Worm (Caenorhabditis elegans): Measurements from ENCODE around the gene R74.7.
A peak's percentile ranks its signal among the peaks of the same experiment; 100 is the strongest.

The R74.7 gene

ce11 chrIII:4187845-4188244 is 16.4 kb upstream of the R74.7 start, which contains the start of gene R74.2:
R74.2 (plus strand) TSS chrIII:4188160.
- TF ChIP-seq nhr-67 (tag; optimal IDR thresholded peaks at IDR 0.05) (no peak), nhr-237 (tag; optimal IDR thresholded peaks at IDR 0.05) (no peak), pqm-1 (tag; optimal IDR thresholded peaks at IDR 0.05) (no peak), jun-1 (tag; optimal IDR thresholded peaks at IDR 0.05) (no peak), ceh-9 (tag; optimal IDR thresholded peaks at IDR 0.05) (no peak), unc-62 (GFP tag; optimal IDR thresholded peaks at IDR 0.05) (no peak), skn-1 (tag; optimal IDR thresholded peaks at IDR 0.05) (no peak), mdl-1 (tag; optimal IDR thresholded peaks at IDR 0.05) (no peak), lin-39 (tag; optimal IDR thresholded peaks at IDR 0.05) (no peak), R02D3.7 (tag; optimal IDR thresholded peaks at IDR 0.05) (no peak), eor-1 (tag; optimal IDR thresholded peaks at IDR 0.05) (no peak), nhr-77 (tag; optimal IDR thresholded peaks at IDR 0.05) (no peak), lin-15B (tag; optimal IDR thresholded peaks at IDR 0.05) (no peak), ztf-4 (tag; optimal IDR thresholded peaks at IDR 0.05) (no peak), elt-1 (tag; optimal IDR thresholded peaks at IDR 0.05) (no peak), nfya-1 (tag; optimal IDR thresholded peaks at IDR 0.05; ENCODE audit: insufficient read depth) (peak; percentile 13), nhr-23 (tag; optimal IDR thresholded peaks at IDR 0.05) (no peak), ama-1 (optimal IDR thresholded peaks at IDR 0.05) (no peak), ZK546.5 (tag; optimal IDR thresholded peaks at IDR 0.05) (no peak), nhr-43 (tag; optimal IDR thresholded peaks at IDR 0.05; ENCODE audit: poor library complexity, severe bottlenecking) (peak; percentile 20), sea-2 (GFP tag; optimal IDR thresholded peaks at IDR 0.05) (no peak), elt-3 (tag; optimal IDR thresholded peaks at IDR 0.05) (peak in 1 of 3 experiments; percentile 17), nhr-76 (tag; optimal IDR thresholded peaks at IDR 0.05) (no peak), nhr-25 (tag; optimal IDR thresholded peaks at IDR 0.05) (peak; percentile 71), unc-39 (tag; optimal IDR thresholded peaks at IDR 0.05) (no peak), lsy-12 (tag; optimal IDR thresholded peaks at IDR 0.05) (no peak), nhr-28 (tag; optimal IDR thresholded peaks at IDR 0.05) (no peak), pha-4 (tag; optimal IDR thresholded peaks at IDR 0.05) (no peak), ceh-28 (tag; optimal IDR thresholded peaks at IDR 0.05) (no peak), nhr-11 (tag; optimal IDR thresholded peaks at IDR 0.05) (no peak), ceh-16 (tag; optimal IDR thresholded peaks at IDR 0.05) (no peak)

- TF ChIP-seq nhr-43 (tag; optimal IDR thresholded peaks at IDR 0.05; ENCODE audit: poor library complexity, severe bottlenecking) (peak; percentile 10), ztf-11 (tag; optimal IDR thresholded peaks at IDR 0.05) (no peak), nhr-23 (tag; optimal IDR thresholded peaks at IDR 0.05) (peak; percentile 4)
Observed at ce11 chrIII:4189602-4190001, 14.6 kb upstream of the R74.7 start.

- TF ChIP-seq pqm-1 (tag; optimal IDR thresholded peaks at IDR 0.05) (no peak), skn-1 (tag; optimal IDR thresholded peaks at IDR 0.05) (no peak), sea-2 (GFP tag; optimal IDR thresholded peaks at IDR 0.05) (no peak), nhr-43 (tag; optimal IDR thresholded peaks at IDR 0.05; ENCODE audit: poor library complexity, severe bottlenecking) (no peak)
Observed at ce11 chrIII:4190241-4190640, 14.0 kb upstream of the R74.7 start, which contains the start of gene spp-28. spp-28 (minus strand) TSS chrIII:4190341.

- TF ChIP-seq snpc-4 (tag; optimal IDR thresholded peaks at IDR 0.05) (peak; percentile 9), fos-1 (tag; optimal IDR thresholded peaks at IDR 0.05) (no peak), unc-39 (tag; optimal IDR thresholded peaks at IDR 0.05) (no peak), tbx-2 (tag; optimal IDR thresholded peaks at IDR 0.05) (no peak), nhr-76 (tag; optimal IDR thresholded peaks at IDR 0.05) (no peak), nhr-28 (tag; optimal IDR thresholded peaks at IDR 0.05) (no peak), nhr-25 (tag; optimal IDR thresholded peaks at IDR 0.05) (peak; percentile 8), skn-1 (tag; optimal IDR thresholded peaks at IDR 0.05) (no peak), ama-1 (optimal IDR thresholded peaks at IDR 0.05) (no peak), pha-4 (tag; optimal IDR thresholded peaks at IDR 0.05) (peak; percentile 88), lin-15B (tag; optimal IDR thresholded peaks at IDR 0.05) (peak; percentile 40), elt-1 (tag; optimal IDR thresholded peaks at IDR 0.05) (no peak), aly-2 (tag; optimal IDR thresholded peaks at IDR 0.05) (no peak), lsy-12 (tag; optimal IDR thresholded peaks at IDR 0.05) (no peak), nhr-77 (tag; optimal IDR thresholded peaks at IDR 0.05) (no peak), fkh-10 (GFP tag; optimal IDR thresholded peaks at IDR 0.05) (no peak), fkh-2 (tag; optimal IDR thresholded peaks at IDR 0.05) (no peak), zag-1 (tag; optimal IDR thresholded peaks at IDR 0.05) (no peak), jun-1 (tag; optimal IDR thresholded peaks at IDR 0.05) (peak; percentile 56), ztf-4 (tag; optimal IDR thresholded peaks at IDR 0.05) (no peak), R02D3.7 (tag; optimal IDR thresholded peaks at IDR 0.05) (no peak), daf-12 (tag; optimal IDR thresholded peaks at IDR 0.05) (no peak), nhr-12 (tag; optimal IDR thresholded peaks at IDR 0.05) (no peak), lin-39 (tag; optimal IDR thresholded peaks at IDR 0.05) (peak; percentile 33), nfya-1 (tag; optimal IDR thresholded peaks at IDR 0.05; ENCODE audit: insufficient read depth) (peak; percentile 69), ceh-28 (tag; optimal IDR thresholded peaks at IDR 0.05) (peak; percentile 4), hmg-11 (tag; optimal IDR thresholded peaks at IDR 0.05) (peak; percentile 43), nhr-43 (tag; optimal IDR thresholded peaks at IDR 0.05; ENCODE audit: poor library complexity, severe bottlenecking) (no peak), pqm-1 (tag; optimal IDR thresholded peaks at IDR 0.05) (peak; percentile 30), nhr-237 (tag; optimal IDR thresholded peaks at IDR 0.05) (no peak), unc-62 (GFP tag; optimal IDR thresholded peaks at IDR 0.05) (no peak)
Observed at ce11 chrIII:4191091-4191638, 13.1 kb upstream of the R74.7 start, which contains the start of gene dnj-16. dnj-16 (plus strand) TSS chrIII:4191141.
